Worm (Caenorhabditis elegans): ENCODE data around the gene pax-2.

pax-2 gene

ce11 chrIV:4212733-4213132 lies 8.6 kb upstream of the pax-2 start (continued):
- TF ChIP-seq hlh-30 (tag; optimal IDR thresholded peaks at IDR 0.05; ENCODE audit: insufficient read depth) = peak; percentile 34
- TF ChIP-seq F37D6.2 (tag; optimal IDR thresholded peaks at IDR 0.05) = no peak
- peak; percentile 45 for TF ChIP-seq mxl-3 (GFP tag; optimal IDR thresholded peaks at IDR 0.05)
- peak in 1 of 2 experiments; percentile 6 for TF ChIP-seq lsy-2 (tag; optimal IDR thresholded peaks at IDR 0.05)
- TF ChIP-seq nhr-102 (tag; optimal IDR thresholded peaks at IDR 0.05) = peak; percentile 25
- TF ChIP-seq nhr-77 (tag; optimal IDR thresholded peaks at IDR 0.05) = peak; percentile 40

- TF ChIP-seq pha-4 (GFP tag; IDR thresholded peaks at IDR 0.05) (no peak), pha-4 (tag; optimal IDR thresholded peaks at IDR 0.05) (no peak), unc-62 (GFP tag; optimal IDR thresholded peaks at IDR 0.05 in 1 of 2) (peak in 1 of 2 experiments; percentile 78), unc-62 (tag; optimal IDR thresholded peaks at IDR 0.05) (no peak), rbr-2 (tag; optimal IDR thresholded peaks at IDR 0.05) (peak; percentile 44), zfp-3 (GFP tag; conservative IDR thresholded peaks at IDR 0.05) (no peak), zip-11 (GFP tag; IDR thresholded peaks at IDR 0.05) (no peak), mdl-1 (tag; optimal IDR thresholded peaks at IDR 0.05) (peak; percentile 33 to 67), set-16 (GFP tag; IDR thresholded peaks at IDR 0.05) (peak; percentile 74), hlh-11 (tag; optimal IDR thresholded peaks at IDR 0.05) (peak; percentile 2), ceh-82 (tag; optimal IDR thresholded peaks at IDR 0.05) (no peak), ctbp-1 (GFP tag; IDR thresholded peaks at IDR 0.05) (0 out of 2 replicates have a peak, but pooled peaks have one; percentile 20), nhr-25 (tag; optimal IDR thresholded peaks at IDR 0.05; ENCODE audit: borderline replicate concordance, insufficient read depth) (no peak), D1046.2 (GFP tag; IDR thresholded peaks at IDR 0.05) (no peak), lsy-2 (tag; optimal IDR thresholded peaks at IDR 0.05) (peak in 1 of 2 experiments; percentile 5), nhr-48 (tag; optimal IDR thresholded peaks at IDR 0.05) (no peak), mep-1 (tag; optimal IDR thresholded peaks at IDR 0.05) (no peak), mes-2 (tag; optimal IDR thresholded peaks at IDR 0.05; ENCODE audit: poor library complexity, severe bottlenecking) (peak; percentile 12)
Observed at ce11 chrIV:4210868-4211267, 6.7 kb upstream of the pax-2 start.

ce11 chrIV:4209084-4209483 lies 4.9 kb upstream of the pax-2 start:
- TF ChIP-seq nhr-10 (tag; optimal IDR thresholded peaks at IDR 0.05) (no peak), unc-39 (tag; optimal IDR thresholded peaks at IDR 0.05) (no peak), Y5F2A.4 (GFP tag; optimal IDR thresholded peaks at IDR 0.05) (no peak), lin-13 (GFP tag; optimal IDR thresholded peaks at IDR 0.05) (no peak), ztf-11 (tag; optimal IDR thresholded peaks at IDR 0.05) (no peak), ceh-44 (GFP tag; IDR thresholded peaks at IDR 0.05) (no peak)

- TF ChIP-seq saeg-2 (GFP tag; IDR thresholded peaks at IDR 0.05) (no peak), nhr-76 (tag; optimal IDR thresholded peaks at IDR 0.05) (no peak), madf-9 (GFP tag; conservative IDR thresholded peaks at IDR 0.05) (no peak), mes-2 (tag; optimal IDR thresholded peaks at IDR 0.05; ENCODE audit: poor library complexity, severe bottlenecking) (no peak), fkh-10 (GFP tag; optimal IDR thresholded peaks at IDR 0.05) (no peak), ceh-62 (tag; optimal IDR thresholded peaks at IDR 0.05) (no peak), gei-8 (GFP tag; optimal IDR thresholded peaks at IDR 0.05) (no peak), nhr-42 (GFP tag; IDR thresholded peaks at IDR 0.05) (no peak), spr-3 (GFP tag; optimal IDR thresholded peaks at IDR 0.05) (no peak), dmd-6 (GFP tag; IDR thresholded peaks at IDR 0.05) (no peak), lin-15B (tag; optimal IDR thresholded peaks at IDR 0.05) (no peak), cey-2 (tag; optimal IDR thresholded peaks at IDR 0.05; ENCODE audit: borderline replicate concordance, insufficient read depth) (no peak), unc-130 (GFP tag; optimal IDR thresholded peaks at IDR 0.05) (no peak), daf-8 (GFP tag; IDR thresholded peaks at IDR 0.05) (no peak), F44E2.7 (GFP tag; IDR thresholded peaks at IDR 0.05) (no peak), nhr-28 (tag; optimal IDR thresholded peaks at IDR 0.05) (no peak), nhr-48 (tag; optimal IDR thresholded peaks at IDR 0.05) (no peak), mxl-2 (GFP tag; conservative IDR thresholded peaks at IDR 0.05) (no peak), T20F7.1 (GFP tag; optimal IDR thresholded peaks at IDR 0.05) (no peak)
Observed at ce11 chrIV:4207088-4207487, 2.9 kb upstream of the pax-2 start, which contains the start of gene osgn-1. osgn-1 (plus strand) TSS chrIV:4207388.

Data from whole organism, L4 larva.